Fruit fly (Drosophila melanogaster): ENCODE results near the gene Yp2.

DNA sequence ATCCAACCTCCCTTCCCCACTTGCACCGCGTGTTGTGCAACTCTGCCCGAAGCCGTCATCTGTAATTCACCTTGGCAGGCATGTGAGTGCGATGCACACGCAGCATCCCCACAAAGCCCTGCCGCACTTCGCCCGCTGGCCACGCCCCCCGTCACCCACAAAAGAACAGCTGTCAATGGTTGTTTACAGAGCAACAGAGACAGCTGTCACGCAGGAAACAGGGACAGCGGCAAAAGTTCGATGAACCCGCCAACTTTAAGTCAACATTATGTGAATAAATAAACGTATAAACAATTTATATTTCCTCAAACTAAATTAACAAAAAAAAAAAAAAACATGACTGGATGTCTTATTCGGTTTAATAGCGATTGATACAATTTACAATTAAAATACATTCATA is 19.1 kb upstream of the Yp2 start:
- TF ChIP-seq h (optimal IDR thresholded peaks at IDR 0.05) (no peak), Sin3A (optimal IDR thresholded peaks at IDR 0.05) (no peak), psq (optimal IDR thresholded peaks at IDR 0.05) (no peak), ttk (optimal IDR thresholded peaks at IDR 0.05) (no peak)

Measured in Kc167 (cell line).